Worm (Caenorhabditis elegans) whole organism, L4 larva: Measurements from ENCODE around the gene F48F7.6.

Source experiments
- F26F4.8 ChIP-seq: fragments of 200-800 bp; sonication (Bioruptor generic); conservative IDR thresholded peaks from 2 replicates; pipeline ENCODE4 v1.3.6; 2022; ENCODE audit warnings: missing genetic modification characterization, missing compliant biosample characterization
- F37D6.2 ChIP-seq: sonication (generic microtip); optimal IDR thresholded peaks from 2 replicates; lab custom pipeline; 2016; ENCODE audit warnings: mild to moderate bottlenecking, missing genetic modification characterization, missing compliant biosample characterization
- F49E8.2 ChIP-seq: sonication (generic microtip); optimal IDR thresholded peaks from 2 replicates; lab custom pipeline; 2016; ENCODE audit warnings: missing compliant biosample characterization, mild to moderate bottlenecking, missing genetic modification characterization, borderline replicate concordance
- ZK337.2 ChIP-seq: fragments of 200-800 bp; sonication (Bioruptor generic); IDR thresholded peaks from 2 replicates; pipeline ENCODE4 v1.3.6; 2022; ENCODE audit warnings: missing genetic modification reagents, missing genetic modification characterization, missing compliant biosample characterization
- aha-1 ChIP-seq: fragments of 150-350 bp; peaks from one replicate; lab custom pipeline; 2014; ENCODE audit warnings: missing biosample characterization, missing genetic modification characterization
- ama-1 ChIP-seq: fragments of 150-350 bp; optimal IDR thresholded peaks from 2 replicates; lab custom pipeline; 2014; ENCODE audit warnings: inconsistent platforms, mixed read lengths
- attf-4 ChIP-seq: sonication (generic microtip); optimal IDR thresholded peaks from 3 replicates; lab custom pipeline; 2017; ENCODE audit warnings: missing biosample characterization, missing genetic modification characterization
- ceh-28 ChIP-seq: fragments of 150-350 bp; optimal IDR thresholded peaks from 2 replicates; lab custom pipeline; 2014; ENCODE audit warnings: missing biosample characterization, missing genetic modification reagents, missing genetic modification characterization
- ceh-62 ChIP-seq: sonication (generic microtip); optimal IDR thresholded peaks from 2 replicates; lab custom pipeline; 2017; ENCODE audit warnings: missing biosample characterization, missing genetic modification characterization
- ceh-82 ChIP-seq: sonication (generic microtip); optimal IDR thresholded peaks from 2 replicates; lab custom pipeline; 2017; ENCODE audit warnings: missing biosample characterization, missing genetic modification characterization
- daf-12 ChIP-seq: fragments of 150-350 bp; optimal IDR thresholded peaks from 2 replicates; lab custom pipeline; 2014; ENCODE audit warnings: missing biosample characterization, missing genetic modification reagents, missing genetic modification characterization
- dpl-1 ChIP-seq: fragments of 150-350 bp; optimal IDR thresholded peaks from 2 replicates; lab custom pipeline; 2014; ENCODE audit warnings: missing biosample characterization, missing genetic modification reagents, missing genetic modification characterization
- duxl-1 ChIP-seq: sonication (generic microtip); optimal IDR thresholded peaks from 2 replicates; lab custom pipeline; 2016; ENCODE audit warnings: mild to moderate bottlenecking, missing genetic modification characterization, moderate library complexity, missing compliant biosample characterization; ENCODE audit not compliant: poor library complexity
- dve-1 ChIP-seq: sonication (generic microtip); optimal IDR thresholded peaks from 2 replicates; lab custom pipeline; 2017; ENCODE audit warnings: antibody characterized with exemption, mild to moderate bottlenecking, missing genetic modification characterization, missing compliant biosample characterization; ENCODE audit not compliant: insufficient read depth
- egl-27 ChIP-seq: sonication (generic microtip); optimal IDR thresholded peaks from 3 replicates; lab custom pipeline; 2017; ENCODE audit warnings: missing biosample characterization, missing genetic modification reagents, missing genetic modification characterization
- egl-43 ChIP-seq: fragments of 200-800 bp; sonication (Bioruptor generic); IDR thresholded peaks from 2 replicates; pipeline ENCODE4 v1.3.6; 2022; ENCODE audit warnings: missing genetic modification reagents, missing genetic modification characterization, missing compliant biosample characterization
- hlh-30 ChIP-seq: sonication (generic microtip); optimal IDR thresholded peaks from 2 replicates; lab custom pipeline; 2017; ENCODE audit warnings: antibody characterized with exemption, mild to moderate bottlenecking, missing genetic modification characterization, missing compliant biosample characterization; ENCODE audit not compliant: insufficient read depth
- hmg-1.1 ChIP-seq: fragments of 200-800 bp; sonication (Bioruptor generic); IDR thresholded peaks from 2 replicates; pipeline ENCODE4 v1.3.6; 2022; ENCODE audit warnings: missing genetic modification reagents, missing genetic modification characterization, missing compliant biosample characterization
- lim-7 ChIP-seq: fragments of 200-800 bp; sonication (Bioruptor generic); IDR thresholded peaks from 2 replicates; pipeline ENCODE4 v1.3.6; 2022; ENCODE audit warnings: missing genetic modification characterization, missing compliant biosample characterization
- lin-13 ChIP-seq: fragments of 150-350 bp; optimal IDR thresholded peaks from 2 replicates; lab custom pipeline; 2014; ENCODE audit warnings: missing biosample characterization, missing genetic modification reagents, missing genetic modification characterization
- lir-3 ChIP-seq: sonication (generic microtip); optimal IDR thresholded peaks from 2 replicates; lab custom pipeline; 2016; ENCODE audit warnings: mild to moderate bottlenecking, missing genetic modification characterization, missing compliant biosample characterization
- mdl-1 ChIP-seq, 2 experiments: fragments of 150-350 bp in 1 of 2; sonication (generic microtip) in 1 of 2; optimal IDR thresholded peaks; 2 replicates each; lab custom pipeline; 2014 to 2017; ENCODE audit warnings: missing biosample characterization in 2 of 2, missing genetic modification characterization in 2 of 2
- mep-1 ChIP-seq: fragments of 150-350 bp; sonication (generic microtip); optimal IDR thresholded peaks from 3 replicates; lab custom pipeline; 2014; ENCODE audit warnings: missing biosample characterization, missing genetic modification characterization
- mes-2 ChIP-seq: sonication (generic microtip); optimal IDR thresholded peaks from 2 replicates; lab custom pipeline; 2016; ENCODE audit warnings: missing genotype, mild to moderate bottlenecking, missing genetic modification characterization, missing compliant biosample characterization; ENCODE audit not compliant: poor library complexity, severe bottlenecking
- mxl-3 ChIP-seq: fragments of 200-800 bp; sonication (Bioruptor generic); optimal IDR thresholded peaks from 2 replicates; lab custom pipeline; 2018; ENCODE audit warnings: mild to moderate bottlenecking, missing genetic modification characterization, missing compliant biosample characterization
- nhr-102 ChIP-seq: sonication (generic microtip); optimal IDR thresholded peaks from 2 replicates; lab custom pipeline; 2016; ENCODE audit warnings: mild to moderate bottlenecking, missing genetic modification characterization, moderate library complexity, missing compliant biosample characterization
- nhr-237 ChIP-seq: sonication (generic microtip); optimal IDR thresholded peaks from 2 replicates; lab custom pipeline; 2017; ENCODE audit warnings: missing biosample characterization, missing genetic modification characterization
- nhr-28 ChIP-seq: fragments of 150-350 bp; optimal IDR thresholded peaks from 2 replicates; lab custom pipeline; 2014; ENCODE audit warnings: missing biosample characterization, missing genetic modification characterization
- nhr-48 ChIP-seq: sonication (generic microtip); optimal IDR thresholded peaks from 2 replicates; lab custom pipeline; 2016; ENCODE audit warnings: mild to moderate bottlenecking, missing genetic modification characterization, missing compliant biosample characterization
- pha-4 ChIP-seq, 2 experiments: fragments of 150-350 bp in 1 of 2; fragments of 200-800 bp in 1 of 2; sonication (Bioruptor generic) in 1 of 2; IDR thresholded peaks in 1 of 2; optimal IDR thresholded peaks in 1 of 2; 2 replicates each; pipeline versions ENCODE4 v1.3.6 to Lab custom; 2014 to 2022; ENCODE audit warnings: missing genetic modification characterization in 2 of 2, missing genetic modification reagents in 2 of 2, missing biosample characterization in 1 of 2, missing compliant biosample characterization in 1 of 2
- php-3 ChIP-seq: fragments of 200-800 bp; sonication (Bioruptor generic); IDR thresholded peaks from 2 replicates; pipeline ENCODE4 v1.3.6; 2022; ENCODE audit warnings: missing genetic modification reagents, missing genetic modification characterization, missing compliant biosample characterization
- pqm-1 ChIP-seq: sonication (generic microtip); optimal IDR thresholded peaks from 2 replicates; lab custom pipeline; 2017; ENCODE audit warnings: missing biosample characterization, missing genetic modification characterization
- rbr-2 ChIP-seq: sonication (generic microtip); optimal IDR thresholded peaks from 2 replicates; lab custom pipeline; 2016; ENCODE audit warnings: missing genotype, missing genetic modification characterization, missing compliant biosample characterization
- saeg-2 ChIP-seq: fragments of 200-800 bp; sonication (Bioruptor generic); IDR thresholded peaks from 2 replicates; pipeline ENCODE4 v1.3.6; 2022; ENCODE audit warnings: missing genetic modification reagents, missing genetic modification characterization, missing compliant biosample characterization
- skn-1 ChIP-seq: fragments of 150-350 bp; optimal IDR thresholded peaks from 2 replicates; lab custom pipeline; 2014; ENCODE audit warnings: missing biosample characterization, missing genetic modification characterization
- snpc-4 ChIP-seq: fragments of 150-350 bp; optimal IDR thresholded peaks from 2 replicates; lab custom pipeline; 2014; ENCODE audit warnings: missing biosample characterization, missing genetic modification characterization
- zfp-2 ChIP-seq: sonication (generic microtip); optimal IDR thresholded peaks from 2 replicates; lab custom pipeline; 2016; ENCODE audit warnings: mild to moderate bottlenecking, missing genetic modification characterization, missing compliant biosample characterization
- zfp-3 ChIP-seq: fragments of 200-800 bp; sonication (Bioruptor generic); conservative IDR thresholded peaks from 2 replicates; pipeline ENCODE4 v1.3.6; 2022; ENCODE audit warnings: missing genetic modification reagents, missing genetic modification characterization, missing compliant biosample characterization

Gene F48F7.6

ce11 chrX:13980417-13980816 is 2.8 kb downstream of the F48F7.6 start, which contains the start of gene arrd-24:
TSS of gene arrd-24 (minus strand) at chrX:13980517.
- peak; percentile 24 for TF ChIP-seq pqm-1 (tag; lab: Kevin White, UChicago)

- TF ChIP-seq hlh-30 (tag; lab: Kevin White, UChicago) (no peak), skn-1 (tag; lab: Kevin White, UChicago) (no peak), lir-3 (tag; lab: Kevin White, UChicago) (no peak), zfp-2 (no peak), dpl-1 (GFP tag; lab: Kevin White, UChicago) (no peak), ama-1 (lab: Kevin White, UChicago) (no peak), F26F4.8 (GFP tag; lab: Robert Waterston, UW) (no peak), nhr-102 (no peak), nhr-48 (tag; lab: Kevin White, UChicago) (no peak), nhr-237 (tag; lab: Kevin White, UChicago) (no peak), lim-7 (GFP tag; lab: Robert Waterston, UW) (no peak), ceh-28 (tag; lab: Kevin White, UChicago) (no peak)
- TF ChIP-seq, all 104 proteins: peak for 0
Measured at ce11 chrX:13986307-13986706, 8.7 kb downstream of the F48F7.6 start, which contains the start of gene irld-24. TSS of gene irld-24 (plus strand) at chrX:13986607.

ce11 chrX:13990680-13991079 is 13.1 kb downstream of the F48F7.6 start, which contains the start of gene C31E10.11:
TSS of gene C31E10.11 (minus strand) at chrX:13990780.
- TF ChIP-seq snpc-4 (tag; lab: Kevin White, UChicago) (no peak), zfp-3 (GFP tag; lab: Robert Waterston, UW) (no peak), mes-2 (no peak), ceh-62 (tag; lab: Kevin White, UChicago) (no peak), lin-13 (GFP tag; lab: Kevin White, UChicago) (no peak), ceh-82 (tag; lab: Kevin White, UChicago) (no peak), mxl-3 (GFP tag; lab: Kevin White, UChicago) (no peak), daf-12 (tag; lab: Kevin White, UChicago) (no peak), egl-43 (GFP tag; lab: Robert Waterston, UW) (no peak), F49E8.2 (tag; lab: Kevin White, UChicago) (no peak), egl-27 (tag; lab: Kevin White, UChicago) (no peak), pqm-1 (tag; lab: Kevin White, UChicago) (no peak), duxl-1 (tag; lab: Kevin White, UChicago) (no peak), ZK337.2 (GFP tag; lab: Robert Waterston, UW) (no peak), php-3 (GFP tag; lab: Robert Waterston, UW) (no peak)
- TF ChIP-seq, all 104 proteins: peak for 0

- TF ChIP-seq hmg-1.1 (GFP tag; lab: Robert Waterston, UW) (peak; percentile 69), attf-4 (tag; lab: Kevin White, UChicago) (no peak), mdl-1 (tag; optimal IDR thresholded peaks at IDR 0.05; lab: Kevin White, UChicago) (peak in 1 of 2 experiments; percentile 10), mep-1 (tag; lab: Kevin White, UChicago) (peak; percentile 64), pha-4 (GFP tag; IDR thresholded peaks at IDR 0.05; lab: Robert Waterston, UW) (no peak), pha-4 (tag; optimal IDR thresholded peaks at IDR 0.05; lab: Kevin White, UChicago) (peak; percentile 16), hlh-30 (tag; lab: Kevin White, UChicago) (peak; percentile 52), aha-1 (tag; lab: Kevin White, UChicago) (peak; percentile 90), saeg-2 (GFP tag; lab: Robert Waterston, UW) (no peak), rbr-2 (tag; lab: Kevin White, UChicago) (peak; percentile 13), duxl-1 (tag; lab: Kevin White, UChicago) (peak; percentile 30), dve-1 (tag; lab: Kevin White, UChicago) (peak; percentile 39), F37D6.2 (tag; lab: Kevin White, UChicago) (peak; percentile 11), zfp-3 (GFP tag; lab: Robert Waterston, UW) (no peak), dpl-1 (GFP tag; lab: Kevin White, UChicago) (peak; percentile 34), nhr-28 (tag; lab: Kevin White, UChicago) (peak; percentile 5), nhr-102 (no peak)
- TF ChIP-seq, all 104 proteins: peak for 12
Measured at ce11 chrX:13995803-13996388, 18.3 kb downstream of the F48F7.6 start, which contains the start of the genes C31E10.5 and C31E10.6. TSS of gene C31E10.5 (minus strand) at chrX:13995834. TSS of gene C31E10.6 (plus strand) at chrX:13996338.
